Fruit fly (Drosophila melanogaster): ENCODE results near the gene Eip63F-1.

The Eip63F-1 gene

dm6 chr3L:3935567-3936207 lies at the start of gene Eip63F-1 (continued):
- TF ChIP-seq net (GFP tag; optimal IDR thresholded peaks at IDR 0.05) = peak; percentile 36
- TF ChIP-seq CG16779 (tag; optimal IDR thresholded peaks at IDR 0.05) = no peak
- peak; percentile 4 for TF ChIP-seq cyc (GFP tag; optimal IDR thresholded peaks at IDR 0.05)
- TF ChIP-seq spab (GFP tag; optimal IDR thresholded peaks at IDR 0.05) = no peak
- TF ChIP-seq CG11294 (GFP tag; IDR thresholded peaks at IDR 0.05) = no peak
- no peak for TF ChIP-seq Ets21C (GFP tag; optimal IDR thresholded peaks at IDR 0.05)
- no peak for TF ChIP-seq dsx (GFP tag; optimal IDR thresholded peaks at IDR 0.05; ENCODE audit: poor library complexity, severe bottlenecking)
- TF ChIP-seq CG8119 (GFP tag; IDR thresholded peaks at IDR 0.05) = peak; percentile 50

- TF ChIP-seq CG10631 (GFP tag; optimal IDR thresholded peaks at IDR 0.05) (no peak), cyc (GFP tag; optimal IDR thresholded peaks at IDR 0.05) (no peak), CG8319 (GFP tag; optimal IDR thresholded peaks at IDR 0.05) (no peak), Smox (GFP tag; optimal IDR thresholded peaks at IDR 0.05) (no peak), CG11902 (GFP tag; optimal IDR thresholded peaks at IDR 0.05) (no peak), Ets96B (tag; optimal IDR thresholded peaks at IDR 0.05) (no peak), Gug (GFP tag; IDR thresholded peaks at IDR 0.05) (no peak), Eip75B (GFP tag; optimal IDR thresholded peaks at IDR 0.05) (no peak), svp (GFP tag) (peak; percentile 57), CG6163 (GFP tag; IDR thresholded peaks at IDR 0.05) (0 out of 3 replicates have a peak, but pooled peaks have one; percentile 15)
These were observed 48.1 kb upstream of the Eip63F-1 start, which contains the start of gene scrt for dm6 chr3L:3983466-3983946. TSS of gene scrt (plus strand) at chr3L:3983896.

- TF ChIP-seq Eip78C (GFP tag) (no peak), acj6 (GFP tag; optimal IDR thresholded peaks at IDR 0.05) (no peak)
These were observed 44.6 kb upstream of the Eip63F-1 start for dm6 chr3L:3980027-3980426.

dm6 chr3L:3978762-3979516 lies 43.5 kb upstream of the Eip63F-1 start:
- TF ChIP-seq Lpt (GFP tag; optimal IDR thresholded peaks at IDR 0.05) = no peak
- no peak for TF ChIP-seq OdsH (GFP tag; optimal IDR thresholded peaks at IDR 0.05)
- no peak for TF ChIP-seq CG10631 (GFP tag; optimal IDR thresholded peaks at IDR 0.05)
- TF ChIP-seq Hr39 (GFP tag; optimal IDR thresholded peaks at IDR 0.05) = no peak

dm6 chr3L:3977622-3978355 lies 42.4 kb upstream of the Eip63F-1 start:
- TF ChIP-seq Met (GFP tag; optimal IDR thresholded peaks at IDR 0.05) = peak; percentile 16
- TF ChIP-seq eg (GFP tag; IDR thresholded peaks at IDR 0.05) = no peak

- TF ChIP-seq acj6 (GFP tag; optimal IDR thresholded peaks at IDR 0.05) = no peak
- TF ChIP-seq Smox (GFP tag; optimal IDR thresholded peaks at IDR 0.05) = no peak
- TF ChIP-seq lz (GFP tag; optimal IDR thresholded peaks at IDR 0.05) = no peak
- no peak for TF ChIP-seq Ets21C (GFP tag; optimal IDR thresholded peaks at IDR 0.05)
- no peak for TF ChIP-seq CG34406 (GFP tag; optimal IDR thresholded peaks at IDR 0.05)
- TF ChIP-seq CG16779 (tag; optimal IDR thresholded peaks at IDR 0.05) = no peak
These were observed 41.0 kb upstream of the Eip63F-1 start for dm6 chr3L:3976438-3976837.

- TF ChIP-seq topi (GFP tag; optimal IDR thresholded peaks at IDR 0.05) (no peak), fkh (GFP tag; optimal IDR thresholded peaks at IDR 0.05) (no peak), CG8319 (GFP tag; optimal IDR thresholded peaks at IDR 0.05) (no peak), net (GFP tag; optimal IDR thresholded peaks at IDR 0.05) (no peak), CG11762 (GFP tag; optimal IDR thresholded peaks at IDR 0.05; ENCODE audit: insufficient read depth) (no peak), spab (GFP tag; optimal IDR thresholded peaks at IDR 0.05) (no peak), Hr38 (GFP tag; optimal IDR thresholded peaks at IDR 0.05) (no peak), CG10669 (GFP tag; optimal IDR thresholded peaks at IDR 0.05) (no peak), cyc (GFP tag; optimal IDR thresholded peaks at IDR 0.05) (no peak), fd59A (GFP tag; optimal IDR thresholded peaks at IDR 0.05) (no peak)
These were observed 37.2 kb upstream of the Eip63F-1 start, which contains the start of gene CG43915 for dm6 chr3L:3972599-3972998. TSS of gene CG43915 (plus strand) at chr3L:3972899.

All from whole organism, prepupa.